Worm (Caenorhabditis elegans): ENCODE data around the gene fem-2.

fem-2 gene

DNA sequence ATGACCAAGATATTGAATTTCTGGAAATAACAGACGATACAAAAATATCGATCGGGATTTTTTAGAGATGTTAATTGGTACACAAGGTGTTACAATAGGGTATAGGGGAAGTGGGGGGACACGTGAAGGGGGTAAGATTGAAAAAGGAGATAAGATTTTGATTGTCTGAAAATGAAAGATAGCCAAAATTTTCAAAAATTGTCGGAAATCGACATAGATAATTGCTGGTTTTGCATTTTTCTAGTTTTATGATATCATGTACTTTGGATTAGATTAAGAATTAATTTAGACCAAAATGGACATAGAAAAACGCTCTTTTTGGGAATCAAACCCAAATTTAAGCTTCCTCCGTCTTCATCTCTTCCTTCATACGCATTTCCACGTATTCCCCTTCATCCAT, 6.6 kb downstream of the fem-2 start, which contains the start of gene T19C3.5:
Gene T19C3.5 (minus strand): TSS at position 101 of the 400 bp plus-strand sequence.
- TF ChIP-seq F49E8.2 (tag; optimal IDR thresholded peaks at IDR 0.05; ENCODE audit: borderline replicate concordance) (no peak), tag-97 (GFP tag; IDR thresholded peaks at IDR 0.05) (no peak)

DNA sequence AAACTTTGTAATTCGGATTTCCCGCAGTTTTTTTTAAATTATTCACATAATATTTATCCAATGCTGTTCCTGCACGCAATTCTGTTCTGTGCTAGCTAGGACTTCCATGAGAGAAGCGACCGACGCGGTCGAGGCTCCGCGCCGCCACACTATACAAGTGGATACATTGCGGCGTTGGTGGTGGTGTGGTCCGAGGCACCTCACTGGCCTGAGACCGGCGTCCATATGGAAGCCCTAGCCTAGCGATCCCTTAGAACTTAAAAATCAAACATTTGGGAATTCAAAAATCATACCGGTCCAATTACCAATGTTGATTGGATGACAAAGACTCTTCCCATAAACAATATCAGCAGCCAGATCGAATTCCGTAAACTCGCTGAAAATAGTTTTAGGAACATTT, 8.3 kb downstream of the fem-2 start:
- TF ChIP-seq pqm-1 (tag; optimal IDR thresholded peaks at IDR 0.05) (no peak), aha-1 (tag) (peak; percentile 56)

DNA sequence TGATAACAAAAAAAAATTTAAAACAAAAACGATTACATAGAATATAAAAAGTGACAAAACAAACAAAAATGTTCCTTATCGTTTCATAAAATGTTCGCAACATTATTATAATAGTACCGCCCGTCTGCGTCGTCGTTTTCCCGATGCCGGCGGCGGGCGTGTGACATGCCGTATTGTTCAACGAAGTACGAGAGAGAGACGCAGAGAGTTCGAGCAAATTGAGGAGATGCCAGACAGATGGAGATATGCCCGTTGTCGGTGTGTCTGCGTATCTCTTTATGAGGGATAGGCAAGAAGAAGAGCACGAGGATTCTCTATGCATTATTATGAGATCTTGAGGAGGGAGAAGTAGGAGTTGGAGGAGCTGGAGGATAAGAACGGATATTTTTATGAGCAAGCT, 10.7 kb downstream of the fem-2 start:
- TF ChIP-seq aly-2 (tag; optimal IDR thresholded peaks at IDR 0.05) (no peak), egl-43 (GFP tag; IDR thresholded peaks at IDR 0.05) (peak; percentile 63; the same call in 1 of the 2 replicates), lsy-2 (tag; optimal IDR thresholded peaks at IDR 0.05) (peak; percentile 57 to 80), ceh-32 (tag; optimal IDR thresholded peaks at IDR 0.05; ENCODE audit: poor library complexity) (no peak), hlh-30 (tag; optimal IDR thresholded peaks at IDR 0.05; ENCODE audit: insufficient read depth) (peak; percentile 98), hlh-11 (tag; optimal IDR thresholded peaks at IDR 0.05) (peak; percentile 99), T20F7.1 (GFP tag; optimal IDR thresholded peaks at IDR 0.05) (no peak), lin-38 (GFP tag; IDR thresholded peaks at IDR 0.05) (peak; percentile 65), rbr-2 (tag; optimal IDR thresholded peaks at IDR 0.05) (peak; percentile 80), mxl-3 (GFP tag; optimal IDR thresholded peaks at IDR 0.05) (peak; percentile 98), sdz-12 (GFP tag; optimal IDR thresholded peaks at IDR 0.05) (no peak), nhr-102 (tag; optimal IDR thresholded peaks at IDR 0.05) (peak; percentile 78), arid-1 (GFP tag; conservative IDR thresholded peaks at IDR 0.05) (peak; percentile 49; the same call in 1 of the 2 replicates), set-16 (GFP tag; IDR thresholded peaks at IDR 0.05) (peak; percentile 65; the same call in 1 of the 2 replicates), F26F4.8 (GFP tag; conservative IDR thresholded peaks at IDR 0.05) (no peak), zip-11 (GFP tag; IDR thresholded peaks at IDR 0.05) (no peak), cey-2 (tag; optimal IDR thresholded peaks at IDR 0.05; ENCODE audit: borderline replicate concordance, insufficient read depth) (no peak), dmd-9 (GFP tag; IDR thresholded peaks at IDR 0.05) (0 out of 2 replicates have a peak, but pooled peaks have one; percentile 17), dmd-8 (GFP tag; IDR thresholded peaks at IDR 0.05) (no peak), nhr-41 (GFP tag; IDR thresholded peaks at IDR 0.05) (0 out of 2 replicates have a peak, but pooled peaks have one; percentile 22), ceh-82 (tag; optimal IDR thresholded peaks at IDR 0.05) (no peak), R02D3.7 (tag; optimal IDR thresholded peaks at IDR 0.05) (no peak), spr-1 (tag; optimal IDR thresholded peaks at IDR 0.05) (peak; percentile 53), ceh-62 (tag; optimal IDR thresholded peaks at IDR 0.05) (no peak), nhr-11 (tag; optimal IDR thresholded peaks at IDR 0.05) (peak; percentile 87), nhr-6 (tag; optimal IDR thresholded peaks at IDR 0.05) (peak; percentile 90), ceh-28 (tag; optimal IDR thresholded peaks at IDR 0.05) (no peak), nhr-111 (GFP tag; optimal IDR thresholded peaks at IDR 0.05) (no peak), D1046.2 (GFP tag; IDR thresholded peaks at IDR 0.05) (no peak), tra-1 (GFP tag; IDR thresholded peaks at IDR 0.05) (peak; percentile 77), saeg-2 (GFP tag; IDR thresholded peaks at IDR 0.05) (0 out of 2 replicates have a peak, but pooled peaks have one; percentile 31), lin-1 (GFP tag; IDR thresholded peaks at IDR 0.05) (peak; percentile 73; the same call in 1 of the 2 replicates), unc-62 (GFP tag; optimal IDR thresholded peaks at IDR 0.05 in 1 of 2) (peak in 1 of 2 experiments; percentile 42), unc-62 (tag; optimal IDR thresholded peaks at IDR 0.05) (no peak), lin-39 (tag; optimal IDR thresholded peaks at IDR 0.05) (no peak), F10B5.3 (tag; optimal IDR thresholded peaks at IDR 0.05) (no peak), nhr-77 (tag; optimal IDR thresholded peaks at IDR 0.05) (peak; percentile 97), duxl-1 (tag; optimal IDR thresholded peaks at IDR 0.05; ENCODE audit: poor library complexity) (peak; percentile 42), nhr-28 (tag; optimal IDR thresholded peaks at IDR 0.05) (peak; percentile 98), zfp-2 (tag; optimal IDR thresholded peaks at IDR 0.05) (no peak), ceh-20 (GFP tag; IDR thresholded peaks at IDR 0.05) (peak; percentile 86), hif-1 (tag; optimal IDR thresholded peaks at IDR 0.05) (peak in 1 of 2 experiments; percentile 81), ceh-44 (GFP tag; IDR thresholded peaks at IDR 0.05) (no peak)

Measured in whole organism, L4 larva.